Fruit fly (Drosophila melanogaster) whole organism, embryonic: ENCODE data around the gene CG5446.

ENCODE experiments used
- Adf1 ChIP-seq: fragments of 200-800 bp; sonication (Bioruptor generic); IDR thresholded peaks from 2 replicates; pipeline ENCODE4 v1.3.6; 2022; ENCODE audit warnings: missing biosample characterization, missing genetic modification characterization
- Atf6 ChIP-seq: fragments of 200-800 bp; sonication (Bioruptor generic); IDR thresholded peaks from 2 replicates; pipeline ENCODE4 v1.3.6; 2022; ENCODE audit warnings: missing biosample characterization, missing genetic modification characterization
- CG10147 ChIP-seq: fragments of 200-800 bp; sonication (Bioruptor generic); optimal IDR thresholded peaks from 2 replicates; lab custom pipeline; 2019; ENCODE audit warnings: missing biosample characterization, mild to moderate bottlenecking, missing genetic modification characterization, moderate library complexity
- CG10209 ChIP-seq: fragments of 200-800 bp; sonication (Bioruptor generic); optimal IDR thresholded peaks from 3 replicates; lab custom pipeline; 2017; ENCODE audit warnings: missing biosample characterization, mild to moderate bottlenecking, missing genetic modification characterization, missing genetic modification reagents
- CG10543 ChIP-seq: fragments of 200-800 bp; sonication (Bioruptor generic); optimal IDR thresholded peaks from 3 replicates; lab custom pipeline; 2017; ENCODE audit warnings: missing biosample characterization, mild to moderate bottlenecking, missing genetic modification characterization, moderate library complexity
- CG12769 ChIP-seq: fragments of 200-800 bp; sonication (Bioruptor generic); optimal IDR thresholded peaks from 2 replicates; lab custom pipeline; 2019; ENCODE audit warnings: missing biosample characterization, mild to moderate bottlenecking, missing genetic modification characterization, moderate library complexity
- CG13296 ChIP-seq: fragments of 200-800 bp; sonication (Bioruptor generic); optimal IDR thresholded peaks from 3 replicates; lab custom pipeline; 2018; ENCODE audit warnings: missing biosample characterization, mild to moderate bottlenecking, missing genetic modification characterization
- CG13624 ChIP-seq: fragments of 200-800 bp; sonication (Bioruptor generic); optimal IDR thresholded peaks from 2 replicates; lab custom pipeline; 2016; ENCODE audit warnings: missing biosample characterization, missing genetic modification characterization
- CG14014 ChIP-seq: fragments of 200-800 bp; sonication (Bioruptor generic); IDR thresholded peaks from 2 replicates; pipeline ENCODE4 v1.3.6; 2022; ENCODE audit warnings: missing biosample characterization, missing genetic modification characterization
- CG14710 ChIP-seq: fragments of 200-800 bp; sonication (Bioruptor generic); optimal IDR thresholded peaks from 3 replicates; lab custom pipeline; 2019; ENCODE audit warnings: missing biosample characterization, mild to moderate bottlenecking, missing genetic modification characterization, moderate library complexity
- CG18599 ChIP-seq: fragments of 200-800 bp; sonication (Bioruptor generic); optimal IDR thresholded peaks from 3 replicates; lab custom pipeline; 2017; ENCODE audit warnings: missing biosample characterization, missing genetic modification characterization, mild to moderate bottlenecking, moderate library complexity, missing genetic modification reagents
- CG5180 ChIP-seq: fragments of 200-800 bp; sonication (Bioruptor generic); optimal IDR thresholded peaks from 3 replicates; lab custom pipeline; 2017; ENCODE audit warnings: missing biosample characterization, missing genetic modification characterization, mild to moderate bottlenecking, moderate library complexity, missing genetic modification reagents
- CG7271 ChIP-seq: fragments of 200-800 bp; sonication (Bioruptor generic); optimal IDR thresholded peaks from 2 replicates; lab custom pipeline; 2018; ENCODE audit warnings: missing biosample characterization, mild to moderate bottlenecking, missing genetic modification characterization, moderate library complexity
- CG8290 ChIP-seq, 3 experiments: fragments of 200-800 bp; sonication (Bioruptor generic); optimal IDR thresholded peaks; 2 replicates each; lab custom pipeline; 2016 to 2019; ENCODE audit warnings: missing biosample characterization in 3 of 3, missing genetic modification characterization in 3 of 3, mild to moderate bottlenecking in 2 of 3, moderate library complexity in 1 of 3
- CG9215 ChIP-seq: fragments of 200-800 bp; sonication (Bioruptor generic); IDR thresholded peaks from 2 replicates; pipeline ENCODE4 v1.3.6; 2022; ENCODE audit warnings: missing biosample characterization, missing genetic modification characterization
- CTCF ChIP-seq: fragments of 200-800 bp; sonication (Bioruptor generic); optimal IDR thresholded peaks from 2 replicates; lab custom pipeline; 2017; ENCODE audit warnings: missing biosample characterization, mild to moderate bottlenecking, missing genetic modification characterization, moderate library complexity
- CkIIα-i1 ChIP-seq: fragments of 200-800 bp; sonication (Bioruptor generic); IDR thresholded peaks from 2 replicates; pipeline ENCODE4 v1.3.6; 2022; ENCODE audit warnings: missing biosample characterization, missing genetic modification characterization
- CoRest ChIP-seq: fragments of 200-800 bp; sonication (Bioruptor generic); optimal IDR thresholded peaks from 3 replicates; lab custom pipeline; 2018; ENCODE audit warnings: missing biosample characterization, mild to moderate bottlenecking, missing genetic modification characterization, moderate library complexity
- D19B ChIP-seq: fragments of 200-800 bp; sonication (Bioruptor generic); optimal IDR thresholded peaks from 2 replicates; lab custom pipeline; 2017; ENCODE audit warnings: missing biosample characterization, mild to moderate bottlenecking, missing genetic modification characterization
- Dek ChIP-seq: fragments of 200-800 bp; sonication (Bioruptor generic); optimal IDR thresholded peaks from 3 replicates; lab custom pipeline; 2019; ENCODE audit warnings: missing biosample characterization, mild to moderate bottlenecking, missing genetic modification characterization, moderate library complexity
- Dip3 ChIP-seq: fragments of 200-800 bp; sonication (Bioruptor generic); optimal IDR thresholded peaks from 3 replicates; lab custom pipeline; 2016; ENCODE audit warnings: missing biosample characterization, missing genetic modification characterization
- Doc2 ChIP-seq: fragments of 200-800 bp; sonication (Bioruptor generic); IDR thresholded peaks from 2 replicates; pipeline ENCODE4 v1.3.6; 2022; ENCODE audit warnings: missing biosample characterization, missing genetic modification characterization
- Eip74EF ChIP-seq, 2 experiments: fragments of 200-800 bp in 1 of 2; fragments of >200 bp in 1 of 2; sonication (Bioruptor generic) in 1 of 2; optimal IDR thresholded peaks; 2 replicates each; lab custom pipeline; 2017 to 2019; ENCODE audit warnings: missing biosample characterization in 2 of 2, missing genetic modification characterization in 2 of 2, mild to moderate bottlenecking in 1 of 2, moderate library complexity in 1 of 2
- Fer1 ChIP-seq: fragments of 200-800 bp; sonication (Bioruptor generic); optimal IDR thresholded peaks from 2 replicates; lab custom pipeline; 2017; ENCODE audit warnings: missing biosample characterization, mild to moderate bottlenecking, missing genetic modification characterization
- Hmr ChIP-seq: fragments of 200-800 bp; sonication (Bioruptor generic); optimal IDR thresholded peaks from 3 replicates; lab custom pipeline; 2017; ENCODE audit warnings: mild to moderate bottlenecking, missing biosample characterization, missing genetic modification reagents, missing genetic modification characterization
- Hr3 ChIP-seq: fragments of 200-800 bp; sonication (Bioruptor generic); optimal IDR thresholded peaks from 3 replicates; lab custom pipeline; 2016; ENCODE audit warnings: missing biosample characterization, missing genetic modification characterization
- Hsf ChIP-seq: fragments of 200-800 bp; sonication (Bioruptor generic); optimal IDR thresholded peaks from 3 replicates; lab custom pipeline; 2016; ENCODE audit warnings: missing biosample characterization, missing genetic modification characterization
- Med ChIP-seq: fragments of 200-800 bp; sonication (Bioruptor generic); peaks from one replicate; lab custom pipeline; 2016; ENCODE audit warnings: missing biosample characterization, missing genetic modification characterization, mild to moderate bottlenecking, inconsistent platforms, moderate library complexity
- Mrtf ChIP-seq: fragments of 200-800 bp; sonication (Bioruptor generic); IDR thresholded peaks from 3 replicates; pipeline ENCODE4 v1.3.6; 2022; ENCODE audit warnings: missing biosample characterization, missing genetic modification characterization
- Pdp1 ChIP-seq, 2 experiments: fragments of 200-800 bp; sonication (Bioruptor generic); optimal IDR thresholded peaks; 3 replicates each; lab custom pipeline; 2016; ENCODE audit warnings: missing biosample characterization in 2 of 2, missing genetic modification characterization in 2 of 2, mild to moderate bottlenecking in 1 of 2, moderate library complexity in 1 of 2
- Six4 ChIP-seq: fragments of 200-800 bp; sonication (Bioruptor generic); optimal IDR thresholded peaks from 2 replicates; lab custom pipeline; 2016; ENCODE audit warnings: missing biosample characterization, missing genetic modification characterization
- Stat92E ChIP-seq, 3 experiments: fragments of >200 bp in 2 of 3; fragments of 200-800 bp in 1 of 3; sonication (Bioruptor generic) in 1 of 3; optimal IDR thresholded peaks; 2 replicates each; lab custom pipeline; 2017 to 2019; ENCODE audit warnings: missing biosample characterization in 3 of 3, missing genetic modification characterization in 3 of 3, mild to moderate bottlenecking in 1 of 3, moderate library complexity in 1 of 3
- chinmo ChIP-seq: fragments of 200-800 bp; sonication (Bioruptor generic); IDR thresholded peaks from 4 replicates; pipeline ENCODE4 v1.3.6; 2022; ENCODE audit warnings: missing biosample characterization, missing genetic modification characterization; ENCODE audit not compliant: partially characterized antibody
- cwo ChIP-seq: fragments of 200-800 bp; sonication (Bioruptor generic); optimal IDR thresholded peaks from 3 replicates; lab custom pipeline; 2017; ENCODE audit warnings: missing biosample characterization, missing genetic modification characterization, mild to moderate bottlenecking, moderate library complexity, missing genetic modification reagents
- dysf ChIP-seq: fragments of 200-800 bp; sonication (Bioruptor generic); IDR thresholded peaks from 3 replicates; pipeline ENCODE4 v1.3.6; 2022; ENCODE audit warnings: missing biosample characterization, missing genetic modification characterization
- gcm2 ChIP-seq: fragments of 200-800 bp; sonication (Bioruptor generic); optimal IDR thresholded peaks from 2 replicates; lab custom pipeline; 2016; ENCODE audit warnings: missing biosample characterization, missing genetic modification characterization
- gsb ChIP-seq: fragments of 200-800 bp; sonication (Bioruptor generic); IDR thresholded peaks from 2 replicates; pipeline ENCODE4 v1.3.6; 2022; ENCODE audit warnings: missing biosample characterization, missing genetic modification characterization
- kay ChIP-seq: fragments of 200-800 bp; sonication (Bioruptor generic); optimal IDR thresholded peaks from 2 replicates; lab custom pipeline; 2016; ENCODE audit warnings: missing biosample characterization, missing genetic modification characterization
- ken ChIP-seq: fragments of 200-800 bp; sonication (Bioruptor generic); IDR thresholded peaks from 3 replicates; pipeline ENCODE4 v1.3.6; 2022; ENCODE audit warnings: missing biosample characterization, missing genetic modification characterization
- lab ChIP-seq: fragments of 200-800 bp; sonication (Bioruptor generic); optimal IDR thresholded peaks from 3 replicates; lab custom pipeline; 2017; ENCODE audit warnings: missing biosample characterization, missing genetic modification characterization, mild to moderate bottlenecking, moderate library complexity, missing genetic modification reagents
- maf-S ChIP-seq: fragments of 200-800 bp; sonication (Bioruptor generic); optimal IDR thresholded peaks from 2 replicates; lab custom pipeline; 2016; ENCODE audit warnings: missing biosample characterization, missing genetic modification characterization
- nom ChIP-seq: fragments of 200-800 bp; sonication (Bioruptor generic); optimal IDR thresholded peaks from 2 replicates; lab custom pipeline; 2017; ENCODE audit warnings: missing biosample characterization, missing genetic modification characterization, mild to moderate bottlenecking, moderate library complexity, missing genetic modification reagents
- pan ChIP-seq, 4 experiments: fragments of >200 bp in 3 of 4; fragments of 200-800 bp in 1 of 4; sonication (Bioruptor generic) in 1 of 4; optimal IDR thresholded peaks in 3 of 4; IDR thresholded peaks in 1 of 4; 2 replicates each; pipeline versions ENCODE4 v1.3.6 to Lab custom; 2017 to 2022; ENCODE audit warnings: missing biosample characterization in 2 of 4, missing genetic modification characterization in 2 of 4, mixed read lengths in 1 of 4
- sd ChIP-seq: fragments of 200-800 bp; sonication (Bioruptor generic); optimal IDR thresholded peaks from 3 replicates; lab custom pipeline; 2018; ENCODE audit warnings: missing biosample characterization, mild to moderate bottlenecking, missing genetic modification characterization, moderate library complexity
- sens ChIP-seq: fragments of 200-800 bp; sonication (Bioruptor generic); peaks from one replicate; lab custom pipeline; 2016; ENCODE audit warnings: missing biosample characterization, missing genetic modification characterization
- so ChIP-seq: fragments of 200-800 bp; sonication (Bioruptor generic); IDR thresholded peaks from 3 replicates; pipeline ENCODE4 v1.3.6; 2022; ENCODE audit warnings: missing biosample characterization, missing genetic modification characterization
- vnd ChIP-seq: fragments of 200-800 bp; sonication (Bioruptor generic); IDR thresholded peaks from 3 replicates; pipeline ENCODE4 v1.3.6; 2022; ENCODE audit warnings: missing biosample characterization, missing genetic modification characterization; ENCODE audit not compliant: partially characterized antibody

CG5446 gene

DNA sequence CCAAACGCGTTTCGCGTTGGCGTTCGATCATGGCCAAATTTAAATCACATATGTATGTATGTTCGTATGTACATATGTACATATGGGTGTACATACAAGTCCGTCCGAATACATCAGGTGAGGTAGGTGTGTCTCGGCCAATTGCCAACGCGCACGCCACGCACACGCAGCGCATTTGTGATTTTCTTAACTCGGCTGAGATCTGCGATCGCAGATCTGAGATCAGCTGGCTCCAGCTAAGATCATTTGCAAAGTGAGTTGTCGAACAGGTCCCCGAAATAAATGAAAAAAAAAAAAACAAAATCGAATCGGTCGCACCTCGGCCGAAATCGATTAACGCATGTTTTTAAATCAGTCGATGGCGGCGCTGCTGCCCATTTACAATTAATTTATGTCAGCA, 41.7 kb upstream of the CG5446 start (continued):
- peak; percentile 75; the same call in 2 of the 4 replicates for TF ChIP-seq chinmo
- TF ChIP-seq, all 482 proteins: peak for 11

DNA sequence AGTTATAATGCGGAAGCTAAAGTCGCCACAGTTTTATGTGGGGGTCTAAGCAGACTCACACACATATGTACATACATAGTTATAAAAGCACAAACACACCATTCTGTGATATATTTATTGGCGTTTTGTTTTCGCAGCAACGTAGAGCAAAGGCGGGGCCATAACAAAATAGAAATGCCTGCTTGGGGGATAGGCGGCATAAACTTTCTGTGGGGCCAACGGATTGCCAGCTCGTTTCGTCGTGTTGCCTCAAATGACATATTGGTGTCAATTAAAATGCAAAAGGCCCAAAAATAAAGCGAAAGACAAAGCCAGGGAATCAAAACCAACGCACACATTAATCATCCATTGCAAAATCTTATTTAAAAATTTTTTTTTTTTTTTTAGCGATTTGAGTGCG, 41.3 kb upstream of the CG5446 start:
- peak; percentile 65 for TF ChIP-seq CG12769 (tag; lab: Kevin White, UChicago)
- no peak for TF ChIP-seq gcm2 (GFP tag; lab: Kevin White, UChicago)
- TF ChIP-seq CkIIα-i1 (GFP tag; lab: Robert Waterston, UW), result no peak
- TF ChIP-seq cwo (GFP tag; lab: Kevin White, UChicago), result no peak
- no peak for TF ChIP-seq CTCF (GFP tag; lab: Kevin White, UChicago)
- TF ChIP-seq CG9215 (GFP tag; lab: Robert Waterston, UW), result no peak
- TF ChIP-seq Dip3 (GFP tag; lab: Kevin White, UChicago), result no peak
- TF ChIP-seq kay (GFP tag; lab: Kevin White, UChicago), result no peak
- no peak for TF ChIP-seq Hr3 (GFP tag; lab: Kevin White, UChicago)
- peak in 1 of 2 experiments; percentile 7 for TF ChIP-seq Pdp1 (GFP tag; optimal IDR thresholded peaks at IDR 0.05; lab: Kevin White, UChicago)
- TF ChIP-seq CG13296 (GFP tag; lab: Kevin White, UChicago), result no peak
- TF ChIP-seq Dek, result peak; percentile 29
- TF ChIP-seq CG8290 (GFP tag; optimal IDR thresholded peaks at IDR 0.05; lab: Kevin White, UChicago), result no peak
- TF ChIP-seq CG8290 (tag; optimal IDR thresholded peaks at IDR 0.05; lab: Kevin White, UChicago), result peak in 1 of 2 experiments; percentile 52
- TF ChIP-seq CG18599 (GFP tag; lab: Kevin White, UChicago), result peak; percentile 49
- TF ChIP-seq CG5180 (GFP tag; lab: Kevin White, UChicago), result no peak
- TF ChIP-seq Stat92E (GFP tag; optimal IDR thresholded peaks at IDR 0.05; lab: Kevin White, UChicago), result no peak
- TF ChIP-seq CG14710 (tag; lab: Kevin White, UChicago), result no peak
- TF ChIP-seq CoRest (tag; lab: Kevin White, UChicago), result no peak
- TF ChIP-seq D19B (GFP tag; lab: Kevin White, UChicago), result peak; percentile 9
- no peak for TF ChIP-seq Six4
- TF ChIP-seq Med (GFP tag; lab: Kevin White, UChicago), result peak; percentile 13
- TF ChIP-seq lab (GFP tag; lab: Kevin White, UChicago), result peak; percentile 43
- TF ChIP-seq Hsf (GFP tag; lab: Kevin White, UChicago), result no peak
- TF ChIP-seq nom (GFP tag; lab: Kevin White, UChicago), result no peak
- TF ChIP-seq Fer1 (GFP tag; lab: Kevin White, UChicago), result peak; percentile 10
- TF ChIP-seq dysf (GFP tag; lab: Robert Waterston, UW), result 0 out of 3 replicates have a peak, but pooled peaks have one; percentile 28
- peak; percentile 64 for TF ChIP-seq sd (tag; lab: Kevin White, UChicago)
- TF ChIP-seq CG10543 (GFP tag; lab: Kevin White, UChicago), result peak; percentile 3
- TF ChIP-seq maf-S, result peak; percentile 6
- peak; percentile 68 for TF ChIP-seq sens (GFP tag; lab: Kevin White, UChicago)
- no peak for TF ChIP-seq vnd (GFP tag; lab: Robert Waterston, UW)
- TF ChIP-seq Hmr (GFP tag; lab: Kevin White, UChicago), result peak; percentile 48
- TF ChIP-seq Doc2, result no peak
- peak; percentile 6 for TF ChIP-seq CG13624
- TF ChIP-seq pan (optimal IDR thresholded peaks at IDR 0.05; lab: Kevin White, UChicago), result no peak
- peak in 1 of 2 experiments; percentile 13 for TF ChIP-seq pan (GFP tag; optimal IDR thresholded peaks at IDR 0.05 in 1 of 2, IDR thresholded peaks at IDR 0.05 in 1 of 2)
- no peak for TF ChIP-seq ken (GFP tag; lab: Robert Waterston, UW)
- TF ChIP-seq Mrtf (GFP tag; lab: Robert Waterston, UW), result no peak
- peak in 1 of 2 experiments; percentile 38 for TF ChIP-seq Eip74EF (GFP tag; optimal IDR thresholded peaks at IDR 0.05; lab: Kevin White, UChicago)
- TF ChIP-seq CG7271 (tag; lab: Kevin White, UChicago), result no peak
- TF ChIP-seq Atf6, result 0 out of 2 replicates have a peak, but pooled peaks have one; percentile 8
- TF ChIP-seq CG10209, result no peak
- TF ChIP-seq Adf1, result 0 out of 2 replicates have a peak, but pooled peaks have one; percentile 13
- TF ChIP-seq so (GFP tag; lab: Robert Waterston, UW), result peak; percentile 55; the same call in 1 of the 3 replicates
- 0 out of 2 replicates have a peak, but pooled peaks have one; percentile 4 for TF ChIP-seq CG14014 (GFP tag; lab: Robert Waterston, UW)
- TF ChIP-seq gsb, result no peak
- TF ChIP-seq CG10147 (GFP tag; lab: Kevin White, UChicago), result peak; percentile 30
